Fruit fly (Drosophila melanogaster) Kc167 (cell line): ENCODE results near the gene CG8379.

ENCODE experiments used
- Sin3A ChIP-seq: fragments of >200 bp; optimal IDR thresholded peaks from 2 replicates; lab custom pipeline; 2018; ENCODE audit warnings: missing external identifiers
- h ChIP-seq: fragments of >200 bp; optimal IDR thresholded peaks from 3 replicates; lab custom pipeline; 2018; ENCODE audit warnings: missing external identifiers
- psq ChIP-seq: fragments of >200 bp; optimal IDR thresholded peaks from 2 replicates; lab custom pipeline; 2017; ENCODE audit warnings: missing external identifiers

dm6 chr3R:8809712-8810111 lies 14.5 kb upstream of the CG8379 start:
- no peak for TF ChIP-seq Sin3A (lab: Kevin White, UChicago)
- TF ChIP-seq h (lab: Kevin White, UChicago): no peak
- TF ChIP-seq psq: no peak
